Fruit fly (Drosophila melanogaster): ENCODE results near the gene CG15530.

dm6 chr3R:30183872-30184271 lies 6.2 kb downstream of the CG15530 start:
- TF ChIP-seq psq (optimal IDR thresholded peaks at IDR 0.05) (no peak), pan (optimal IDR thresholded peaks at IDR 0.05) (no peak), CG8478 (optimal IDR thresholded peaks at IDR 0.05) (no peak), usp (GFP tag; optimal IDR thresholded peaks at IDR 0.05) (no peak), Dll (optimal IDR thresholded peaks at IDR 0.05) (no peak)

Measured in whole organism.